Fruit fly (Drosophila melanogaster) whole organism, pupa: ENCODE measurements around the gene CycG.

Source experiments
- CG10348 ChIP-seq: fragments of 200-800 bp; sonication (Bioruptor generic); IDR thresholded peaks from 2 replicates; pipeline ENCODE4 v1.3.6; 2022; ENCODE audit warnings: missing biosample characterization, missing genetic modification characterization
- CG12605 ChIP-seq: fragments of 200-800 bp; sonication (Bioruptor generic); IDR thresholded peaks from 2 replicates; pipeline ENCODE4 v1.3.6; 2022; ENCODE audit warnings: missing biosample characterization, missing genetic modification characterization
- CG13204 ChIP-seq: fragments of 200-800 bp; sonication (Bioruptor generic); optimal IDR thresholded peaks from 2 replicates; lab custom pipeline; 2018; ENCODE audit warnings: missing biosample characterization, mild to moderate bottlenecking, missing genetic modification characterization, moderate library complexity
- CG14655 ChIP-seq: fragments of 200-800 bp; sonication (Bioruptor generic); optimal IDR thresholded peaks from 3 replicates; lab custom pipeline; 2017; ENCODE audit warnings: mild to moderate bottlenecking, missing biosample characterization, missing genetic modification reagents, missing genetic modification characterization
- CG15710 ChIP-seq: fragments of 200-800 bp; sonication (Bioruptor generic); optimal IDR thresholded peaks from 2 replicates; lab custom pipeline; 2018; ENCODE audit warnings: missing biosample characterization, mild to moderate bottlenecking, missing genetic modification characterization, moderate library complexity
- CG17806 ChIP-seq: fragments of 200-800 bp; sonication (Bioruptor generic); optimal IDR thresholded peaks from 2 replicates; lab custom pipeline; 2018; ENCODE audit warnings: missing biosample characterization, mild to moderate bottlenecking, missing genetic modification characterization, moderate library complexity
- CG32121 ChIP-seq: fragments of 200-800 bp; sonication (Bioruptor generic); IDR thresholded peaks from 2 replicates; pipeline ENCODE4 v1.3.6; 2022; ENCODE audit warnings: missing biosample characterization, missing genetic modification characterization
- CG34367 ChIP-seq: fragments of 200-800 bp; sonication (Bioruptor generic); optimal IDR thresholded peaks from 2 replicates; lab custom pipeline; 2018; ENCODE audit warnings: missing biosample characterization, mild to moderate bottlenecking, missing genetic modification characterization
- CG4496 ChIP-seq: fragments of 200-800 bp; sonication (Bioruptor generic); IDR thresholded peaks from 3 replicates; pipeline ENCODE4 v1.3.6; 2022; ENCODE audit warnings: missing biosample characterization, missing genetic modification characterization
- CG8159 ChIP-seq: fragments of 200-800 bp; sonication (Bioruptor generic); optimal IDR thresholded peaks from 3 replicates; lab custom pipeline; 2018; ENCODE audit warnings: missing biosample characterization, mild to moderate bottlenecking, missing genetic modification characterization, moderate library complexity
- CG8301 ChIP-seq: fragments of 200-800 bp; sonication (Bioruptor generic); optimal IDR thresholded peaks from 2 replicates; lab custom pipeline; 2018; ENCODE audit warnings: missing biosample characterization, mild to moderate bottlenecking, missing genetic modification characterization
- CG9948 ChIP-seq: fragments of 200-800 bp; sonication (Bioruptor generic); optimal IDR thresholded peaks from 2 replicates; lab custom pipeline; 2018; ENCODE audit warnings: missing biosample characterization, mild to moderate bottlenecking, missing genetic modification characterization, moderate library complexity
- D1 ChIP-seq: fragments of 200-800 bp; sonication (Bioruptor generic); optimal IDR thresholded peaks from 2 replicates; lab custom pipeline; 2018; ENCODE audit warnings: missing biosample characterization, mild to moderate bottlenecking, missing genetic modification characterization, moderate library complexity
- EcR ChIP-seq: fragments of 200-800 bp; sonication (Bioruptor generic); optimal IDR thresholded peaks from 3 replicates; lab custom pipeline; 2019; ENCODE audit warnings: missing biosample characterization, missing genetic modification characterization, mild to moderate bottlenecking, moderate library complexity, missing genetic modification reagents
- Ets98B ChIP-seq: fragments of 200-800 bp; sonication (Bioruptor generic); IDR thresholded peaks from 2 replicates; pipeline ENCODE4 v1.3.6; 2022; ENCODE audit warnings: missing biosample characterization, missing genetic modification characterization
- Pif1A ChIP-seq: fragments of 200-800 bp; sonication (Bioruptor generic); optimal IDR thresholded peaks from 3 replicates; lab custom pipeline; 2016; ENCODE audit warnings: missing biosample characterization, missing genetic modification characterization
- Pif1B ChIP-seq: fragments of 200-800 bp; sonication (Bioruptor generic); optimal IDR thresholded peaks from 3 replicates; lab custom pipeline; 2016; ENCODE audit warnings: missing biosample characterization, missing genetic modification characterization
- Snoo ChIP-seq: fragments of 200-800 bp; sonication (Bioruptor generic); optimal IDR thresholded peaks from 3 replicates; lab custom pipeline; 2017; ENCODE audit warnings: missing biosample characterization, mild to moderate bottlenecking, missing genetic modification characterization, inconsistent platforms
- fd96Ca ChIP-seq: fragments of 200-800 bp; sonication (Bioruptor generic); IDR thresholded peaks from 3 replicates; pipeline ENCODE4 v1.3.6; 2022; ENCODE audit warnings: missing biosample characterization, missing genetic modification characterization
- gl ChIP-seq: fragments of 200-800 bp; sonication (Bioruptor generic); optimal IDR thresholded peaks from 2 replicates; lab custom pipeline; 2018; ENCODE audit warnings: missing biosample characterization, mild to moderate bottlenecking, missing genetic modification characterization
- rn ChIP-seq: fragments of 200-800 bp; sonication (Bioruptor generic); IDR thresholded peaks from 2 replicates; pipeline ENCODE4 v1.3.6; 2022; ENCODE audit warnings: missing biosample characterization, missing genetic modification characterization

Gene CycG

DNA sequence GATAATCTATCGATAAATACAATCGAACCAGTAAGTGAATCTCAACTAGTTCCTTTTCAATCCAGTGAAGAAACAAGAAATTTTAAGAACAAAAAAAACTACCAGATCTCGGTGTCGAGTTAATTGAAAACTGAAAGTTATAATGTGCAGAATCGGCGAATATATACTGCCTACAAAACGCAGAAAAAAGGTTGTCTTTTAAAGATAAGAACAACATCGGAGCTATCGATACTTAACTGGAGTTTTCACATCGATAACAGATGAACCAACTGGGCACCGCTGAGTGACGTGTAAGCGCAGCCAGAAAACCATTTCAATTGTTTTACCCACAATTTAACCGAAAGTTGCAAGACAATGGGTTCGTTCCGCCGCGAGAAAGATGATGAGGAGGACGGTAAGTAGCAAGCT, 40.6 kb downstream of the CycG start, which contains the start of gene gammaCOP:
Gene gammaCOP, plus strand, starts transcription at position 259 of the 408 bp plus-strand sequence.
- no peak for TF ChIP-seq CG8301
- no peak for TF ChIP-seq rn (GFP tag; lab: Robert Waterston, UW)
- no peak for TF ChIP-seq CG8159
- no peak for TF ChIP-seq Pif1A
- TF ChIP-seq CG12605 (GFP tag; lab: Robert Waterston, UW) = no peak
- TF ChIP-seq CG14655 (GFP tag; lab: Kevin White, UChicago) = no peak
- TF ChIP-seq D1 = no peak
- TF ChIP-seq Ets98B (GFP tag; lab: Robert Waterston, UW) = no peak
- no peak for TF ChIP-seq Pif1B (GFP tag; lab: Kevin White, UChicago)
- TF ChIP-seq CG9948 (tag; lab: Kevin White, UChicago) = no peak
- TF ChIP-seq Snoo = no peak
- TF ChIP-seq fd96Ca (GFP tag; lab: Robert Waterston, UW) = no peak
- no peak for TF ChIP-seq CG4496 (GFP tag; lab: Robert Waterston, UW)

dm6 chr3R:31566738-31567137, 45.7 kb downstream of the CycG start:
- TF ChIP-seq CG8301 (peak; percentile 83), CG12605 (GFP tag; lab: Robert Waterston, UW) (peak; percentile 72), CG34367 (tag; lab: Kevin White, UChicago) (peak; percentile 71), fd96Ca (GFP tag; lab: Robert Waterston, UW) (peak; percentile 89), CG10348 (GFP tag; lab: Robert Waterston, UW) (no peak), Pif1B (GFP tag; lab: Kevin White, UChicago) (peak; percentile 83), CG13204 (GFP tag; lab: Kevin White, UChicago) (peak; percentile 68), CG4496 (GFP tag; lab: Robert Waterston, UW) (peak; percentile 84), EcR (no peak), CG14655 (GFP tag; lab: Kevin White, UChicago) (peak; percentile 85), CG15710 (tag; lab: Kevin White, UChicago) (peak; percentile 82), CG9948 (tag; lab: Kevin White, UChicago) (peak; percentile 79), Ets98B (GFP tag; lab: Robert Waterston, UW) (peak; percentile 84), CG17806 (tag; lab: Kevin White, UChicago) (peak; percentile 80), Pif1A (peak; percentile 84), CG8159 (peak; percentile 76), D1 (no peak), rn (GFP tag; lab: Robert Waterston, UW) (peak; percentile 70), Snoo (no peak), CG32121 (peak; percentile 71; the same call in 1 of the 2 replicates), gl (tag; lab: Kevin White, UChicago) (peak; percentile 67)

dm6 chr3R:31565738-31566137, 46.7 kb downstream of the CycG start:
- TF ChIP-seq CG4496 (GFP tag; lab: Robert Waterston, UW) (no peak), CG8301 (no peak), CG15710 (tag; lab: Kevin White, UChicago) (no peak), CG32121 (no peak), CG9948 (tag; lab: Kevin White, UChicago) (no peak), CG17806 (tag; lab: Kevin White, UChicago) (no peak), CG14655 (GFP tag; lab: Kevin White, UChicago) (no peak), CG10348 (GFP tag; lab: Robert Waterston, UW) (no peak), EcR (no peak), CG34367 (tag; lab: Kevin White, UChicago) (no peak), Pif1A (no peak), Snoo (no peak), fd96Ca (GFP tag; lab: Robert Waterston, UW) (no peak), CG8159 (no peak), Pif1B (GFP tag; lab: Kevin White, UChicago) (no peak), D1 (no peak), Ets98B (GFP tag; lab: Robert Waterston, UW) (no peak), gl (tag; lab: Kevin White, UChicago) (no peak), rn (GFP tag; lab: Robert Waterston, UW) (no peak)

DNA sequence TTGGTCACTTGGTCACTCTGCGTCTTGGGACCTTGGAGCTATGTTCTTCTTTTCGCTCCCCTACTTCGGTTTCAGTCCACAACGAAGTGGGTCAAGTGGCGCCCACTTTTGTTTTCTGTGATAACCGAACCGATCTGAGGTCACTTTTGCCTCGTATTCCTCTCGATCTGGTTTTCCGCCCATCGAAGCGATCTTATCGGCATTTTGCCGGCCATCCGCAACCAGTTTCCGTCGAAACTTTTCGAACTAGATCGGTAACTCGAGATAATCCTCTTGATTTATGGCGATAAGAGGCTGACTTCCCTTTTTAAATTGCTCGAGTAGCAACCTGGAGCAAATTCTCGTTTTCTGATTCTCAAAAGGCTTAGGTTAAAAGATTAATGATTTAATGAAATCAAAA, 47.9 kb downstream of the CycG start:
- no peak for TF ChIP-seq Pif1A
- TF ChIP-seq EcR = peak; percentile 70

- TF ChIP-seq CG15710 (tag; lab: Kevin White, UChicago) = no peak
- no peak for TF ChIP-seq CG17806 (tag; lab: Kevin White, UChicago)
- TF ChIP-seq CG8301 = no peak
- no peak for TF ChIP-seq CG12605 (GFP tag; lab: Robert Waterston, UW)
- TF ChIP-seq Ets98B (GFP tag; lab: Robert Waterston, UW) = no peak
- TF ChIP-seq, all 21 proteins: peak for 0
These were observed 48.3 kb downstream of the CycG start for dm6 chr3R:31564164-31564563.

DNA sequence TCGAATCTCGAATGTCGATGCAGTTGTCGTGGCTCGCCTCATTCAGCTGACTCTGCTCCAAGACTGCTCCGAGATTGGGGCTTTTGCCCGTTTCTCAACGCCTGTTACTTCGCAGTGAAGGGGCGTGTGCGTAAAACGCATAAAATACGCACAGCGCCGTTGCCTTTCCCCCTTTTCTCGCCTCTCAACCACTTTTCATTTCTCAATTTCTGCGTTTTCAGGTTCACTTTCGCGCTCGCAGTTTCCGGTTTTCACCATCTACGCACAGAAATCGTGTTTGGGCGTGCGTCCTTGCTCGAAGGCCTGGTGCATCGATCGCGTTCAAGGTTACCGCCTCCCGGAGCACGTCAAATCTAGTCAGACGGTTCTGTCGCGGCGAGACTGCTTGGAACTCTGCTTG, 52.7 kb downstream of the CycG start:
- no peak for TF ChIP-seq CG34367 (tag; lab: Kevin White, UChicago)
- no peak for TF ChIP-seq rn (GFP tag; lab: Robert Waterston, UW)
- TF ChIP-seq EcR = peak; percentile 98
- TF ChIP-seq CG8159 = no peak

DNA sequence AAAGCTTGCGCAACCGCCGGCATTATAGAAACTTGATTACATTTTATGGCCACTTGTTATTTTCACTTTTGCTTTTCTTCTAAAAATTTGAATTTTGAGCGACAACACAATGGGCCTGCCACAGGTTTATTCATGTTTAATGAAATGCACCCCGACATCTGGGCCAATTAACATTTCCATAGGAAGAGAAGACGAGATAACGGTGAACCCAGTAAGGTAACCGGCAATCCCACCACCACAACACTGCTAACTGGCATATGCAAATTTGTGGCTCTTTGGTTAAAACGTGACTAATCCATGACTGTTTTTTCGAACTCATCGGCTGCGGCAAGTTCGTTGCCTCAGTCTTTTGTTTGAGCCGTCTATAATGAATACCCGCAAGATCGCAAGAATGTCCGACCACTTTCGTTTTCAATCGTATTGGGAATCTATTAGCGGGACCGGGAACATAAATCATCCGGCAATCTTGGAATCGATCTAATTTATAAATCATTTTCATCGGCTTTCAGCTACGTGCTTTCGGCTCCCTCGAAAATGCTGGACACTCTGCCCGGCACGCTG, 53.7 kb downstream of the CycG start:
- no peak for TF ChIP-seq CG13204 (GFP tag; lab: Kevin White, UChicago)
- TF ChIP-seq CG32121 = no peak
- TF ChIP-seq fd96Ca (GFP tag; lab: Robert Waterston, UW) = no peak
- TF ChIP-seq CG17806 (tag; lab: Kevin White, UChicago) = no peak
- no peak for TF ChIP-seq EcR
- TF ChIP-seq gl (tag; lab: Kevin White, UChicago) = no peak
- no peak for TF ChIP-seq CG14655 (GFP tag; lab: Kevin White, UChicago)
- no peak for TF ChIP-seq CG15710 (tag; lab: Kevin White, UChicago)
- TF ChIP-seq Pif1A = no peak
- TF ChIP-seq CG12605 (GFP tag; lab: Robert Waterston, UW) = no peak
- TF ChIP-seq CG34367 (tag; lab: Kevin White, UChicago) = no peak
- no peak for TF ChIP-seq Ets98B (GFP tag; lab: Robert Waterston, UW)
- no peak for TF ChIP-seq CG10348 (GFP tag; lab: Robert Waterston, UW)
